Worm (Caenorhabditis elegans) whole organism, L1 larva: ENCODE measurements around the gene C03B1.17.

Experiments used
- Y116A8C.19 ChIP-seq: sonication (generic microtip); optimal IDR thresholded peaks from 2 replicates; lab custom pipeline; 2016; ENCODE audit warnings: missing compliant biosample characterization, missing genetic modification characterization, borderline replicate concordance
- ceh-8 ChIP-seq: fragments of 200-800 bp; sonication (Bioruptor generic); optimal IDR thresholded peaks from 2 replicates; lab custom pipeline; 2018; ENCODE audit warnings: mild to moderate bottlenecking, missing genetic modification characterization, moderate library complexity, missing compliant biosample characterization
- lin-15B ChIP-seq: fragments of 150-350 bp; sonication (generic microtip); optimal IDR thresholded peaks from 3 replicates; lab custom pipeline; 2014; ENCODE audit warnings: missing biosample characterization, missing genetic modification characterization
- nhr-237 ChIP-seq: fragments of 150-350 bp; optimal IDR thresholded peaks from 2 replicates; lab custom pipeline; 2014; ENCODE audit warnings: missing biosample characterization, missing genetic modification characterization
- nhr-71 ChIP-seq: sonication (generic microtip); optimal IDR thresholded peaks from 2 replicates; lab custom pipeline; 2016; ENCODE audit warnings: mild to moderate bottlenecking, missing genetic modification characterization, moderate library complexity, missing compliant biosample characterization
- nhr-76 ChIP-seq: sonication (generic microtip); optimal IDR thresholded peaks from 2 replicates; lab custom pipeline; 2017; ENCODE audit warnings: missing biosample characterization, missing genetic modification characterization
- pqm-1 ChIP-seq: sonication (generic microtip); optimal IDR thresholded peaks from 3 replicates; lab custom pipeline; 2017; ENCODE audit warnings: missing biosample characterization, missing genetic modification characterization
- snpc-4 ChIP-seq: fragments of 150-350 bp; optimal IDR thresholded peaks from 2 replicates; lab custom pipeline; 2014; ENCODE audit warnings: missing biosample characterization, missing genetic modification characterization
- sup-37 ChIP-seq: fragments of 200-800 bp; sonication (Bioruptor generic); optimal IDR thresholded peaks from 2 replicates; lab custom pipeline; 2018; ENCODE audit warnings: mild to moderate bottlenecking, missing genetic modification characterization, missing compliant biosample characterization
- unc-62 ChIP-seq: fragments of 150-350 bp; optimal IDR thresholded peaks from 2 replicates; lab custom pipeline; 2014; ENCODE audit warnings: missing biosample characterization, missing genetic modification reagents, missing genetic modification characterization

- TF ChIP-seq ceh-8 (no peak), snpc-4 (tag; lab: Kevin White, UChicago) (no peak), Y116A8C.19 (no peak), nhr-237 (tag; lab: Kevin White, UChicago) (no peak), nhr-71 (no peak), unc-62 (GFP tag; lab: Kevin White, UChicago) (no peak), sup-37 (GFP tag; lab: Kevin White, UChicago) (no peak), lin-15B (tag; lab: Kevin White, UChicago) (no peak), nhr-76 (no peak), pqm-1 (tag; lab: Kevin White, UChicago) (no peak)
Measured at ce11 chrX:6345785-6346184, 27.7 kb upstream of the C03B1.17 start.
